Fruit fly (Drosophila melanogaster) whole organism, pupa: ENCODE data around the gene CG16957.

Experiments used
- CG10348 ChIP-seq: fragments of 200-800 bp; sonication (Bioruptor generic); IDR thresholded peaks from 2 replicates; pipeline ENCODE4 v1.3.6; 2022; ENCODE audit warnings: missing biosample characterization, missing genetic modification characterization
- CG17806 ChIP-seq: fragments of 200-800 bp; sonication (Bioruptor generic); optimal IDR thresholded peaks from 2 replicates; lab custom pipeline; 2018; ENCODE audit warnings: missing biosample characterization, mild to moderate bottlenecking, missing genetic modification characterization, moderate library complexity
- CG4496 ChIP-seq: fragments of 200-800 bp; sonication (Bioruptor generic); IDR thresholded peaks from 3 replicates; pipeline ENCODE4 v1.3.6; 2022; ENCODE audit warnings: missing biosample characterization, missing genetic modification characterization
- CG8159 ChIP-seq: fragments of 200-800 bp; sonication (Bioruptor generic); optimal IDR thresholded peaks from 3 replicates; lab custom pipeline; 2018; ENCODE audit warnings: missing biosample characterization, mild to moderate bottlenecking, missing genetic modification characterization, moderate library complexity
- D1 ChIP-seq: fragments of 200-800 bp; sonication (Bioruptor generic); optimal IDR thresholded peaks from 2 replicates; lab custom pipeline; 2018; ENCODE audit warnings: missing biosample characterization, mild to moderate bottlenecking, missing genetic modification characterization, moderate library complexity

DNA sequence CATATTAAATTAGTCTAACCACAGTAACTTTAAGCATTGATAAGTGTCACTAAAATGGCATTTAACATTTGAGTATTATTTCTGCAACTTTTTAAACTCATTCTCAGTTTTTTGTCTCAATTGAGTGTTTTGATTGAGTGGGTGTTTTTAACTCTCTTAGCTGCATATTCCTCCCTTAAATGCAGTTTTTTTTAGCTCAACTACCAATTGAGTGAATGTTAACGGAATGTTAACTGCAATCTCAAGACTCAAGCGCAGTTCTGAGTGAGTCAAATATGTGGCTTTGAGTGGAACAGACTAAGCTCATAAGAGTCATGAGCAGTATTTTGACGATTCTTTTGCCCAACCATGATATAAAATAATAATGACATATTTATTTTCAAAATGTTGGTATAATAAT is 33.0 kb downstream of the CG16957 start:
- TF ChIP-seq CG4496 (GFP tag; lab: Robert Waterston, UW) (no peak), CG10348 (GFP tag; lab: Robert Waterston, UW) (no peak), CG17806 (tag; lab: Kevin White, UChicago) (no peak), D1 (no peak), CG8159 (no peak)
